Worm (Caenorhabditis elegans): Measurements from ENCODE around the gene F20C5.6.

The F20C5.6 gene

DNA sequence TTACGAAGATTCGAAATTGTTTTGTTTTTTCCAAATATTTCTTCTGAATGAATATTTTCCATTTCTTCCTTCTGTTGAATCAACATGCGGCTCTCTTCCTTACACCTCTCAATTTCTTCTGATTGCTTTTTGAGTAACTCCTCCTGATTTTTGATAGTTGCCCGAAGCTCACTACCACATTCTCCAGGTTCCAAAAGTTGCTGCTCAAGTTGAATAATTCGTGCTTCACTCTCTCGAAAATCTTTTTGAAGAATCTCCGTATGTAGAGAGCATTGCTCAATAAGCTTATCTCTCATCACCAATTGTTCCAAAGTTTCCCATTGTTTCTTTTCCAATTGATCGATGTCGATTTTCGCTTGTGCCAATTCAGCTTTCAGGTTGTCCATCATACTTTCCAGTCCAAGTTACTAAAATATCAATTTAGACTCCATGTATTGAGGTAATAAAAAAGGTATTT lies at the start of gene F20C5.6:
F20C5.6 (minus strand) TSS at position 407 of the 457 bp plus-strand sequence.
- peak; percentile 93 for TF ChIP-seq ama-1 (optimal IDR thresholded peaks at IDR 0.05)
- TF ChIP-seq hnd-1 (tag; optimal IDR thresholded peaks at IDR 0.05): no peak

- TF ChIP-seq scrt-1 (GFP tag; IDR thresholded peaks at IDR 0.05) (no peak), tbx-11 (GFP tag; IDR thresholded peaks at IDR 0.05) (no peak)
Measured at ce11 chrIV:8822598-8822997, 49.6 kb upstream of the F20C5.6 start.

DNA sequence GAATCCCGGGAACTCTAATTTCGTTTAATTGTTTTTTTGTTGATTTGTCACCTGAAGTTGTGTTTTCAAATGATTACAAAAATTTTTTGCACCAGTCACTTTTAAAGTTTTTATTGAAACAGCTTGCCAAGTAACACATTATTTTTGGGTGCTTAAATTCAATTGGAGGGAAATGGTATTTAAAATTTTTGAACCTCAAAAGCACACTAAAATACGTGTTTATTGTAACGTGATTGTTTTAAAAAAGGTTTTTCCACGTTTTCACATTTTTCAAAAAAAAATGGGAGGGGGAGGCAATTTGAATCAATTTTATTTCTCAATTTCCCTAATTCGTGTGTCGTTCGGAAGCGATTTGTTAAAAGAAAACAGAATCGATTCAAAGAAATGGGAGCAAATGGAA lies 48.1 kb upstream of the F20C5.6 start, which contains the start of gene T28C6.5:
T28C6.5 (plus strand) TSS at position 301 of the 400 bp plus-strand sequence.
- no peak for TF ChIP-seq tra-4 (tag; optimal IDR thresholded peaks at IDR 0.05)
- TF ChIP-seq B0310.2 (tag; optimal IDR thresholded peaks at IDR 0.05): no peak
- no peak for TF ChIP-seq ceh-13 (GFP tag; optimal IDR thresholded peaks at IDR 0.05)
- no peak for TF ChIP-seq flt-1 (GFP tag; IDR thresholded peaks at IDR 0.05)
- TF ChIP-seq hnd-1 (tag; optimal IDR thresholded peaks at IDR 0.05): no peak
- no peak for TF ChIP-seq pes-1 (GFP tag; IDR thresholded peaks at IDR 0.05)
- no peak for TF ChIP-seq ets-7 (tag; optimal IDR thresholded peaks at IDR 0.05)
- TF ChIP-seq tbx-37 (GFP tag; conservative IDR thresholded peaks at IDR 0.05): no peak
- no peak for TF ChIP-seq F13C5.2 (tag; optimal IDR thresholded peaks at IDR 0.05)
- no peak for TF ChIP-seq ceh-36 (tag; optimal IDR thresholded peaks at IDR 0.05)
- TF ChIP-seq ama-1 (optimal IDR thresholded peaks at IDR 0.05): no peak
- no peak for TF ChIP-seq hmbx-1 (tag; optimal IDR thresholded peaks at IDR 0.05)
- TF ChIP-seq sea-1 (GFP tag; conservative IDR thresholded peaks at IDR 0.05): no peak
- TF ChIP-seq scrt-1 (GFP tag; IDR thresholded peaks at IDR 0.05): no peak
- no peak for TF ChIP-seq hmg-4 (GFP tag; optimal IDR thresholded peaks at IDR 0.05)
- no peak for TF ChIP-seq aly-1 (tag; optimal IDR thresholded peaks at IDR 0.05)
- no peak for TF ChIP-seq tbx-11 (GFP tag; IDR thresholded peaks at IDR 0.05)

DNA sequence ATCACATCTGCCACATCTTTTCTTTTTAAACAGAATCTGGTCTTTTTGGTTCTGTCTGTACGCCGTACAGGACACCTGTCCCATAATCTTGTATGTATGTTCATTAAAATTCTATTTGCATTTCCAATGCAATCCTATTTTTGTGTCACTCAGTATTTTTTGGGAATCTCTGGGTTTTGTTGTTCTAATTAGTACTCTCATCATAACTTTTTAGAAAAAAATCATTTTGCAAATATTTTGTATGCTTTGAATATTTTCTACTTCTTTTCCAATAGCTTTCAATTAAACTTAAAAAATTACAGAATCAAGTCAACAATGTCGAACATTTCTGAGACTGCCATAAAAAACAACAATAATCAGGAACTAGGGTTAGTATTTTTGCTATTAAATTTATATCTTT lies 47.0 kb upstream of the F20C5.6 start, which contains the start of gene T28C6.3:
T28C6.3 (plus strand) TSS at position 301 of the 400 bp plus-strand sequence.
- TF ChIP-seq tbx-37 (GFP tag; conservative IDR thresholded peaks at IDR 0.05) (no peak), tbx-11 (GFP tag; IDR thresholded peaks at IDR 0.05) (no peak), hnd-1 (tag; optimal IDR thresholded peaks at IDR 0.05) (no peak), ceh-13 (GFP tag; optimal IDR thresholded peaks at IDR 0.05) (no peak), ama-1 (optimal IDR thresholded peaks at IDR 0.05) (no peak), sea-1 (GFP tag; conservative IDR thresholded peaks at IDR 0.05) (no peak), B0310.2 (tag; optimal IDR thresholded peaks at IDR 0.05) (no peak), aly-1 (tag; optimal IDR thresholded peaks at IDR 0.05) (no peak), ceh-36 (tag; optimal IDR thresholded peaks at IDR 0.05) (no peak), hmg-4 (GFP tag; optimal IDR thresholded peaks at IDR 0.05) (no peak), hmbx-1 (tag; optimal IDR thresholded peaks at IDR 0.05) (no peak), pes-1 (GFP tag; IDR thresholded peaks at IDR 0.05) (no peak), F13C5.2 (tag; optimal IDR thresholded peaks at IDR 0.05) (no peak), scrt-1 (GFP tag; IDR thresholded peaks at IDR 0.05) (no peak), flt-1 (GFP tag; IDR thresholded peaks at IDR 0.05) (no peak), tra-4 (tag; optimal IDR thresholded peaks at IDR 0.05) (no peak), ets-7 (tag; optimal IDR thresholded peaks at IDR 0.05) (no peak)

- no peak for TF ChIP-seq hmbx-1 (tag; optimal IDR thresholded peaks at IDR 0.05)
- peak; percentile 49 for TF ChIP-seq hmg-4 (GFP tag; optimal IDR thresholded peaks at IDR 0.05)
- TF ChIP-seq pes-1 (GFP tag; IDR thresholded peaks at IDR 0.05): 0 out of 2 replicates have a peak, but pooled peaks have one; percentile 15
Measured at ce11 chrIV:8819471-8819870, 46.5 kb upstream of the F20C5.6 start.

DNA sequence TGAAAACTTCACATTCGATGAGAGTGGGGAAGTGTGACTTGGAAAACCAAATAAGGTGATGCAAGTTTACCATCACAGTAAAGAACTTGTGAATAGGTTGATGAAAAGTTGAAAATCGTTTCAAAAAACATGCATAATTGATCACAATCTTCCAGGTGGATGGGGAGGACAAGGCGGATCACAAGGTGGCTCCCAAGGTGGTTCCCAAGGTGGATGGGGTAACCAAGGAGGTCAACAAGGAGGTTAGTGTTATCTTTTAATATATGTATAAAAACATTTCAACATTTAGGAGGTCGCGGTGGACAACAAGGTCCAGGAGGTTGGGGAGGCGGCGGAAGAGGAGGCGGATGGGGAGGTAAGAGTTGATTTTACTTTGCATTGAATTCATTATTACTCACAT lies 44.6 kb upstream of the F20C5.6 start, which contains the start of gene T28C6.10:
T28C6.10 (plus strand) TSS at position 301 of the 400 bp plus-strand sequence.
- TF ChIP-seq ets-7 (tag; optimal IDR thresholded peaks at IDR 0.05): no peak
- TF ChIP-seq tbx-11 (GFP tag; IDR thresholded peaks at IDR 0.05): no peak
- no peak for TF ChIP-seq scrt-1 (GFP tag; IDR thresholded peaks at IDR 0.05)
- no peak for TF ChIP-seq hnd-1 (tag; optimal IDR thresholded peaks at IDR 0.05)
- no peak for TF ChIP-seq flt-1 (GFP tag; IDR thresholded peaks at IDR 0.05)
- no peak for TF ChIP-seq tbx-37 (GFP tag; conservative IDR thresholded peaks at IDR 0.05)
- TF ChIP-seq pes-1 (GFP tag; IDR thresholded peaks at IDR 0.05): no peak
- no peak for TF ChIP-seq tra-4 (tag; optimal IDR thresholded peaks at IDR 0.05)

- TF ChIP-seq scrt-1 (GFP tag; IDR thresholded peaks at IDR 0.05) (no peak), tbx-11 (GFP tag; IDR thresholded peaks at IDR 0.05) (no peak), tbx-37 (GFP tag; conservative IDR thresholded peaks at IDR 0.05) (no peak), pes-1 (GFP tag; IDR thresholded peaks at IDR 0.05) (no peak), B0310.2 (tag; optimal IDR thresholded peaks at IDR 0.05) (no peak), aly-1 (tag; optimal IDR thresholded peaks at IDR 0.05) (no peak), flt-1 (GFP tag; IDR thresholded peaks at IDR 0.05) (no peak), hmbx-1 (tag; optimal IDR thresholded peaks at IDR 0.05) (no peak)
Measured at ce11 chrIV:8816617-8817016, 43.6 kb upstream of the F20C5.6 start.

DNA sequence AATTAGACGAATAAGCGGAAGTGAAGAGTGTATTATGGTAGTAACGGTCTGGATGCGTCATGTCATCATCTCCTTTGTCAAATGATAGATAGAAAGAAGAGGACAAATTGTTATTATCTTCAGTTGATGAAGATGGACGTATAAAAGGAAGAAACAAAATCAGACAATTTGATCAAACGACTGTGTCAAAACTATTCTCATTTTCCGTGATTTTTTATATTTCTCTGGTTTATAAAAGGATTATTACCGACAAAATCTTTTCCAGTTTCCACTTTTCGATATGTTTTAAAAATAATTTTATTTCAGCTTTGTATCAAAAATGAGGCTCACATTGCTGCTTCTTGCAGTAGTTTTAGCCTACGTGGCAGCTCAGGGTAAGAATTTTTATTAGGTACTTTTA lies 43.0 kb upstream of the F20C5.6 start, which contains the start of gene grsp-2:
grsp-2 (plus strand) TSS at position 301 of the 400 bp plus-strand sequence.
- TF ChIP-seq tbx-37 (GFP tag; conservative IDR thresholded peaks at IDR 0.05): no peak
- no peak for TF ChIP-seq sea-1 (GFP tag; conservative IDR thresholded peaks at IDR 0.05)
- TF ChIP-seq tbx-11 (GFP tag; IDR thresholded peaks at IDR 0.05): no peak
- no peak for TF ChIP-seq pes-1 (GFP tag; IDR thresholded peaks at IDR 0.05)
- no peak for TF ChIP-seq ets-7 (tag; optimal IDR thresholded peaks at IDR 0.05)
- no peak for TF ChIP-seq hnd-1 (tag; optimal IDR thresholded peaks at IDR 0.05)
- TF ChIP-seq B0310.2 (tag; optimal IDR thresholded peaks at IDR 0.05): no peak
- no peak for TF ChIP-seq hmg-4 (GFP tag; optimal IDR thresholded peaks at IDR 0.05)
- TF ChIP-seq ama-1 (optimal IDR thresholded peaks at IDR 0.05): no peak
- TF ChIP-seq flt-1 (GFP tag; IDR thresholded peaks at IDR 0.05): no peak
- TF ChIP-seq hmbx-1 (tag; optimal IDR thresholded peaks at IDR 0.05): no peak
- no peak for TF ChIP-seq aly-1 (tag; optimal IDR thresholded peaks at IDR 0.05)
